Worm (Caenorhabditis elegans): Measurements from ENCODE around the gene hsp-43.

The hsp-43 gene

ce11 chrX:6266739-6267138 is 31.4 kb upstream of the hsp-43 start, which contains the start of gene W05H9.2:
W05H9.2 (plus strand) TSS chrX:6267039.
- TF ChIP-seq ceh-82 (tag; optimal IDR thresholded peaks at IDR 0.05) = no peak

DNA sequence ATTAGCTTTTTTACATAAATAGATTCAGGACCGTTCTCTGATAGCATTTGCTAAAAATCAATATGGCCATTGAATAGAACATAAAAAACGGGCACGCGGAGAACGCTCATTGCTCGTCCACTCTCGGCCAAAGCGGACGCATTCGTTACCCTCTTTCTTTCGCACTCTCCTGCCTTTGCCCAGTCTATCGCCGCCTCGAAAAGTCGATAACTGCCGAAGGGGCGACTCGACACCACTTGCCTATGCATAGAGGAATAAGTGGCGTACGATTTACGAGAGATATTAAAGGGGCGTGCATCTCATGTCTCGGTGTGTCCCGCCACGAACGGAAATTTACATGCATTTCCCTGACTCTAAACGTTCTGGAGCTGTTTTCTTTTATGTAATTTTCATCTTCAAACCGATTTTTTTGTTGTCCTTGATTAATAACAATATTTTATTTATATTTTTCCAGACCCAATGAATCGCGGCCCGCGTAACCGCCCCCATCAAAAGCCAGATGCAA is 27.9 kb upstream of the hsp-43 start, which contains the start of gene W05H9.4:
W05H9.4 (plus strand) TSS at position 455 of the 505 bp plus-strand sequence.
- TF ChIP-seq mdl-1 (tag; optimal IDR thresholded peaks at IDR 0.05) (no peak), nhr-28 (tag; optimal IDR thresholded peaks at IDR 0.05) (no peak), ceh-82 (tag; optimal IDR thresholded peaks at IDR 0.05) (no peak), jun-1 (tag; optimal IDR thresholded peaks at IDR 0.05) (no peak), R02D3.7 (tag; optimal IDR thresholded peaks at IDR 0.05) (peak; percentile 28), elt-1 (tag; optimal IDR thresholded peaks at IDR 0.05) (no peak), ZK546.5 (tag; optimal IDR thresholded peaks at IDR 0.05) (no peak), ceh-28 (tag; optimal IDR thresholded peaks at IDR 0.05) (peak; percentile 50), lin-15B (tag; optimal IDR thresholded peaks at IDR 0.05) (no peak), lin-39 (tag; optimal IDR thresholded peaks at IDR 0.05) (peak; percentile 85), snpc-4 (tag; optimal IDR thresholded peaks at IDR 0.05) (peak; percentile 46), nhr-77 (tag; optimal IDR thresholded peaks at IDR 0.05) (no peak), ama-1 (optimal IDR thresholded peaks at IDR 0.05) (no peak), pqm-1 (tag; optimal IDR thresholded peaks at IDR 0.05) (no peak), ztf-4 (tag; optimal IDR thresholded peaks at IDR 0.05) (no peak), eor-1 (tag; optimal IDR thresholded peaks at IDR 0.05) (no peak), fkh-2 (tag; optimal IDR thresholded peaks at IDR 0.05) (no peak), mml-1 (tag; optimal IDR thresholded peaks at IDR 0.05) (no peak), unc-39 (tag; optimal IDR thresholded peaks at IDR 0.05) (no peak), ztf-11 (tag; optimal IDR thresholded peaks at IDR 0.05) (no peak), daf-12 (tag; optimal IDR thresholded peaks at IDR 0.05) (no peak), nhr-43 (tag; optimal IDR thresholded peaks at IDR 0.05; ENCODE audit: poor library complexity, severe bottlenecking) (no peak), aly-2 (tag; optimal IDR thresholded peaks at IDR 0.05) (no peak), ceh-9 (tag; optimal IDR thresholded peaks at IDR 0.05) (no peak), nfya-1 (tag; optimal IDR thresholded peaks at IDR 0.05; ENCODE audit: insufficient read depth) (peak; percentile 72), unc-62 (GFP tag; optimal IDR thresholded peaks at IDR 0.05) (no peak), nhr-237 (tag; optimal IDR thresholded peaks at IDR 0.05) (no peak), nhr-12 (tag; optimal IDR thresholded peaks at IDR 0.05) (no peak), nhr-23 (tag; optimal IDR thresholded peaks at IDR 0.05) (no peak), skn-1 (tag; optimal IDR thresholded peaks at IDR 0.05) (no peak), fos-1 (tag; optimal IDR thresholded peaks at IDR 0.05) (no peak), egl-27 (tag; optimal IDR thresholded peaks at IDR 0.05) (no peak), zag-1 (tag; optimal IDR thresholded peaks at IDR 0.05) (no peak), hmg-11 (tag; optimal IDR thresholded peaks at IDR 0.05) (peak; percentile 50), elt-3 (tag; optimal IDR thresholded peaks at IDR 0.05) (no peak), nhr-11 (tag; optimal IDR thresholded peaks at IDR 0.05) (no peak), nhr-67 (tag; optimal IDR thresholded peaks at IDR 0.05) (no peak), fkh-10 (GFP tag; optimal IDR thresholded peaks at IDR 0.05) (no peak), lsy-12 (tag; optimal IDR thresholded peaks at IDR 0.05) (no peak), sea-2 (GFP tag; optimal IDR thresholded peaks at IDR 0.05) (no peak), ceh-16 (tag; optimal IDR thresholded peaks at IDR 0.05) (no peak), pha-4 (tag; optimal IDR thresholded peaks at IDR 0.05) (peak; percentile 44), egl-5 (tag; optimal IDR thresholded peaks at IDR 0.05) (no peak), tbx-2 (tag; optimal IDR thresholded peaks at IDR 0.05) (no peak), elt-2 (tag; optimal IDR thresholded peaks at IDR 0.05) (peak; percentile 12), nhr-76 (tag; optimal IDR thresholded peaks at IDR 0.05) (no peak), nhr-25 (tag; optimal IDR thresholded peaks at IDR 0.05) (no peak)
